Fruit fly (Drosophila melanogaster): ENCODE results near the gene MED17.

The MED17 gene

DNA sequence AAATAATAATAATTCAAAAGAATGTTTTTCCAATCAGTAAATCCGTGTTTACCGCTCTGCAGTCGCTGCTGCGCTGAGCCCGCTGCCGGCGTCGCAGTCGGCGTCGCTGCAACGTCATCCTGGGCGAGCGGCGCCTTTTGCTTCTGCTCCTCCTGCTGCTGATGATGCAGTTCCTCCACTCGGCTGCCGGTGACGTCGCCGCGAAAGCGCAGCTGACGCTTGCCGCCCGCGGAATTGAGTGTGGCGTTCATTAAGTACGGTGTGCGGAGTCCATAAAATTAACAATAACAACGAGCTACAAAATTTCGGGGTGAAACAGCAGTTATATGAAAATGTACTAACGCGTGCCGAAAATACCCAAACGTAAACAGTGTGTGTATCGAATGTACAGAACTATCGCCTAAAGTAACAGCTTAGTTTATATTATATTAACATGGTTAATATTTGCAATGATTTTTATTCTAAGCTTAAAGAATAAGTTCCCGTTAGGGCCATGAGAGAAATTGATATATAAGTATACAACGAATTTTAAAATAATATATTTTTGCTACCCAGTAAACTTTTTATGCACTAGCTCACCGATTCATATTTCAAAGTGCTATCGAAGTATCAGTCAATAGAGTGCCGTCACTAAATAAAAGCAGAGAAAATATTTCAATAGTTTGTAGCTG is 24.7 kb upstream of the MED17 start, which contains the start of the genes CG7218 and Cbp20 (continued):
- TF ChIP-seq CG6791 (GFP tag; IDR thresholded peaks at IDR 0.05; ENCODE audit: partially characterized antibody): peak; percentile 68
- TF ChIP-seq CG10366 (GFP tag; IDR thresholded peaks at IDR 0.05): peak; percentile 52; the same call in 1 of the 2 replicates
- TF ChIP-seq dm (GFP tag; optimal IDR thresholded peaks at IDR 0.05): peak; percentile 45
- peak; percentile 85 for TF ChIP-seq CG12391 (tag; optimal IDR thresholded peaks at IDR 0.05)
- no peak for TF ChIP-seq CG15479 (GFP tag; optimal IDR thresholded peaks at IDR 0.05)
- TF ChIP-seq CG8359 (GFP tag; optimal IDR thresholded peaks at IDR 0.05; ENCODE audit: borderline replicate concordance): no peak
- peak; percentile 20 for TF ChIP-seq tx (GFP tag; optimal IDR thresholded peaks at IDR 0.05)
- no peak for TF ChIP-seq Lpt (GFP tag; optimal IDR thresholded peaks at IDR 0.05)
- TF ChIP-seq onecut (GFP tag; IDR thresholded peaks at IDR 0.05): peak; percentile 47; the same call in 1 of the 2 replicates
- no peak; the same call in 2 of the 3 replicates for TF ChIP-seq gce (GFP tag; IDR thresholded peaks at IDR 0.05)
- peak in 1 of 2 experiments; percentile 75 for TF ChIP-seq insv (GFP tag; optimal IDR thresholded peaks at IDR 0.05)
- TF ChIP-seq exex (tag; optimal IDR thresholded peaks at IDR 0.05): no peak
- TF ChIP-seq CG14050 (GFP tag; IDR thresholded peaks at IDR 0.05): peak; percentile 54
- TF ChIP-seq Taf1 (GFP tag; IDR thresholded peaks at IDR 0.05): peak; percentile 61; the same call in 1 of the 2 replicates
- TF ChIP-seq repo (GFP tag; optimal IDR thresholded peaks at IDR 0.05): no peak
- no peak for TF ChIP-seq CG8478 (optimal IDR thresholded peaks at IDR 0.05)
- no peak for TF ChIP-seq CG6654 (GFP tag; optimal IDR thresholded peaks at IDR 0.05)
- peak; percentile 59 for TF ChIP-seq CG12744 (GFP tag; optimal IDR thresholded peaks at IDR 0.05)
- TF ChIP-seq C15 (GFP tag; IDR thresholded peaks at IDR 0.05): 0 out of 3 replicates have a peak, but pooled peaks have one; percentile 5
- TF ChIP-seq CG9437 (GFP tag; optimal IDR thresholded peaks at IDR 0.05): peak; percentile 73
- no peak for TF ChIP-seq ro (GFP tag; IDR thresholded peaks at IDR 0.05)
- TF ChIP-seq CG12104 (GFP tag; optimal IDR thresholded peaks at IDR 0.05): no peak
- TF ChIP-seq D19B (GFP tag; optimal IDR thresholded peaks at IDR 0.05): peak; percentile 61
- TF ChIP-seq CkIIα-i1 (GFP tag; IDR thresholded peaks at IDR 0.05): no peak
- peak; percentile 91 for TF ChIP-seq row (GFP tag; IDR thresholded peaks at IDR 0.05)
- peak; percentile 14 for TF ChIP-seq Mad (GFP tag; optimal IDR thresholded peaks at IDR 0.05)
- TF ChIP-seq Nf-YB (GFP tag; optimal IDR thresholded peaks at IDR 0.05): peak; percentile 48
- TF ChIP-seq gsb (GFP tag; IDR thresholded peaks at IDR 0.05): no peak
- TF ChIP-seq Max (GFP tag; optimal IDR thresholded peaks at IDR 0.05): peak; percentile 76
- no peak for TF ChIP-seq ewg (GFP tag; optimal IDR thresholded peaks at IDR 0.05)
- TF ChIP-seq eyg (GFP tag; optimal IDR thresholded peaks at IDR 0.05): peak; percentile 22
- no peak for TF ChIP-seq CG12071 (GFP tag; optimal IDR thresholded peaks at IDR 0.05)
- peak; percentile 47 for TF ChIP-seq Oli (tag; optimal IDR thresholded peaks at IDR 0.05)
- no peak for TF ChIP-seq CG3407 (GFP tag; optimal IDR thresholded peaks at IDR 0.05)
- TF ChIP-seq nerfin-2 (GFP tag; IDR thresholded peaks at IDR 0.05; ENCODE audit: partially characterized antibody): peak; percentile 55
- TF ChIP-seq Jarid2 (GFP tag; optimal IDR thresholded peaks at IDR 0.05): peak; percentile 31
- peak; percentile 81 for TF ChIP-seq CG15514 (GFP tag; optimal IDR thresholded peaks at IDR 0.05)
- TF ChIP-seq CG12942 (GFP tag; optimal IDR thresholded peaks at IDR 0.05): peak; percentile 57
- TF ChIP-seq Fer1 (GFP tag; optimal IDR thresholded peaks at IDR 0.05): peak; percentile 30
- TF ChIP-seq Myb (GFP tag; optimal IDR thresholded peaks at IDR 0.05): peak; percentile 45
- peak; percentile 61 for TF ChIP-seq unpg (GFP tag; optimal IDR thresholded peaks at IDR 0.05)
- TF ChIP-seq dmrt99B (tag; optimal IDR thresholded peaks at IDR 0.05): peak; percentile 52
- peak; percentile 10 for TF ChIP-seq CG16815 (GFP tag; optimal IDR thresholded peaks at IDR 0.05)
- no peak for TF ChIP-seq Side (GFP tag; optimal IDR thresholded peaks at IDR 0.05)
- TF ChIP-seq luna (GFP tag; optimal IDR thresholded peaks at IDR 0.05): peak; percentile 14
- TF ChIP-seq CG10209 (GFP tag; optimal IDR thresholded peaks at IDR 0.05): peak; percentile 54
- peak; percentile 52; the same call in 1 of the 2 replicates for TF ChIP-seq CG17612 (GFP tag; IDR thresholded peaks at IDR 0.05)
- TF ChIP-seq PHDP (tag; optimal IDR thresholded peaks at IDR 0.05): peak; percentile 71
- TF ChIP-seq CG32772 (GFP tag; IDR thresholded peaks at IDR 0.05): peak; percentile 57; the same call in 1 of the 2 replicates
- no peak for TF ChIP-seq CG10274 (GFP tag; optimal IDR thresholded peaks at IDR 0.05)
